Worm (Caenorhabditis elegans) whole organism, L2 larva: ENCODE results near the gene C08E3.13.

Source experiments
- alr-1 ChIP-seq: fragments of 150-350 bp; optimal IDR thresholded peaks from 2 replicates; lab custom pipeline; 2014; ENCODE audit warnings: missing biosample characterization, missing genetic modification characterization
- ama-1 ChIP-seq: fragments of 150-350 bp; optimal IDR thresholded peaks from 2 replicates; lab custom pipeline; 2018; ENCODE audit warnings: inconsistent platforms
- ceh-82 ChIP-seq: fragments of 150-350 bp; optimal IDR thresholded peaks from 2 replicates; lab custom pipeline; 2014; ENCODE audit warnings: missing biosample characterization, missing genetic modification characterization
- elt-3 ChIP-seq: sonication (generic microtip); optimal IDR thresholded peaks from 2 replicates; lab custom pipeline; 2017; ENCODE audit warnings: missing biosample characterization, missing genetic modification characterization
- fos-1 ChIP-seq: fragments of 150-350 bp; optimal IDR thresholded peaks from 2 replicates; lab custom pipeline; 2014; ENCODE audit warnings: missing biosample characterization, missing genetic modification characterization
- ztf-11 ChIP-seq: sonication (generic microtip); optimal IDR thresholded peaks from 2 replicates; lab custom pipeline; 2017; ENCODE audit warnings: missing biosample characterization, missing genetic modification characterization

DNA sequence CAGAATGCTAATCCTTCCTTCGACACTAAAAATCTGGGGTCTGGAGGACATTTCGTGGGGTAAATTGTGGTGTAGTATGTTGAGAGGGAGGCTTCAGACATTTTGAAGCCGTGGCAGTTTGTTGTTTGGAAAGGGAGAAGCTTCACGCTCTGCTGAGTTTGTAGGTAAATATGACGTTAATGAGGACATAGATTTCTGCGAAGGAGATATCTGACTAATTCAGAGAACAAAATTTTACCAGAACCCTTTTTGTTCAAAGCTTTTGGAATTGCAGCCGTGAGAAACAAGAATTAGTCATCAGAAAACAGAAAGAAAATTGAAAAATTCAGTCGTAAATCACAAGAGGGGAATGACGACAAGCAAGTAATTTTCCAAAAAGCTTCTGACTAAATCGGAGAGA lies 8.4 kb upstream of the C08E3.13 start, which contains the start of gene srh-72:
- TF ChIP-seq fos-1 (tag; lab: Kevin White, UChicago) (no peak), ztf-11 (no peak), ama-1 (lab: Kevin White, UChicago) (no peak), alr-1 (tag; lab: Kevin White, UChicago) (no peak), ceh-82 (tag; lab: Kevin White, UChicago) (no peak), elt-3 (tag; lab: Kevin White, UChicago) (no peak)
